Fruit fly (Drosophila melanogaster): ENCODE measurements around the gene CG7376.

Gene CG7376

DNA sequence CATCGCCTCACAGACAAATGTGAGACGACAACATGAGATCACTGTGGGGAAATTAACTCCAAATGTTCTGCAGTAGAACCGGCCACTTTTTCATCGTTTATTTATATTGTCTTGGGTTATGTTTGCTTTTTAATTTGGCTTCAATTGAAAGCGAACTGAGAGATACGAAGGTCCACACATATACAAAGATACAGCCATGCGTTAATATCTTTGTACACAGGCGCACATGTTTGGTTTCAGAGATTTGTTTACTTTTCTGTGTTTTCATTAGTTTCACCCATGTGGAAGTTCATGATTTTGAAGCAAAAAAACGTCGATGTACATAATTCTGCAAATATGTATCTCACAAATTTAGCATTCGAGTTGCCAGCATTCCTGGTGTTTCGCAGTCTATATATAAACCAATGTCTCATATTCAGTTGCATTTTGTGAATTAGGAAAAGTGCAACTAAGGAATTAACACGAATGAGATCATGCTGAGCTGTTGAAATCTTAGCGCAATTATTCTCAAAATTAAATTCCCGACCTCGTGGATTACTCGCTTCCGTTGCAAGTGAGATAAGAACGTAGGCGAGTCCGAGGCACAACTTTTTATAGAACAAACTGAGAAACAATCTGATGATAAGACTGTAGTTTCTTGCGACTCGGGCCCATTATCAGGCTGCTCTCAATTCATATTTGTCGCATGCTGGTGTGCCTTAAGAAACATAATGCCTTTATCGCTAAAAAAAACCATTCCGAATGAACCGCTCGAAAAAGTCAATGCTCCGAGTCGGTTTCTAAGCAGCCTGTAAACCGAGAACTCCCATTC lies 42.1 kb downstream of the CG7376 start (continued):
- peak; percentile 22 for TF ChIP-seq Deaf1 (tag; optimal IDR thresholded peaks at IDR 0.05)
- TF ChIP-seq Ets97D (GFP tag; optimal IDR thresholded peaks at IDR 0.05) = no peak
- peak; percentile 40 for TF ChIP-seq CG4707 (GFP tag; optimal IDR thresholded peaks at IDR 0.05)
- no peak for TF ChIP-seq tll (GFP tag; optimal IDR thresholded peaks at IDR 0.05)
- peak; percentile 67 for TF ChIP-seq CG31365 (tag; optimal IDR thresholded peaks at IDR 0.05)

DNA sequence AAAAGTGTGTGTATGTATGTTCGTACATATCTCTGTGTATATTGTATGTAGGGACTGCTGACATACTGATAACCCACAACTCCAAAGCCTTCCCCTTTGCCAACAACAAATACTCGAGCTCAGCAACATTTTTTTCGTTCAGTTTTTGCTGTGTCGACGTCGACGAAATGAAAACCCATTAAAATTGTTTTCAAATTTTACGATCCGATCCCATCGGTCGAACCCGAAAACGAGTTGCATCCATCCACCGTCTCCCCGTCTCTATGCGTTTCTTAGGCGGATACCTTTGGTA lies 42.7 kb downstream of the CG7376 start:
- TF ChIP-seq CG10366 (GFP tag; IDR thresholded peaks at IDR 0.05) (no peak), lola (GFP tag; optimal IDR thresholded peaks at IDR 0.05) (no peak), stc (GFP tag; IDR thresholded peaks at IDR 0.05) (no peak), jumu (GFP tag; optimal IDR thresholded peaks at IDR 0.05) (no peak), CG16815 (GFP tag; optimal IDR thresholded peaks at IDR 0.05) (no peak), CG11695 (GFP tag; IDR thresholded peaks at IDR 0.05) (no peak), CG13123 (GFP tag; optimal IDR thresholded peaks at IDR 0.05) (no peak), mam (GFP tag; optimal IDR thresholded peaks at IDR 0.05) (no peak), CG31441 (GFP tag; IDR thresholded peaks at IDR 0.05) (no peak), dpn (GFP tag; optimal IDR thresholded peaks at IDR 0.05) (no peak), eyg (GFP tag; optimal IDR thresholded peaks at IDR 0.05) (no peak), prd (optimal IDR thresholded peaks at IDR 0.05) (no peak), prd (GFP tag; IDR thresholded peaks at IDR 0.05) (no peak), cas (GFP tag; IDR thresholded peaks at IDR 0.05) (no peak), CG2199 (GFP tag; IDR thresholded peaks at IDR 0.05) (no peak; the same call in 2 of the 3 replicates), row (GFP tag; IDR thresholded peaks at IDR 0.05) (no peak), Myb (GFP tag; optimal IDR thresholded peaks at IDR 0.05) (no peak), CG9797 (GFP tag; optimal IDR thresholded peaks at IDR 0.05) (no peak), CG12391 (tag; optimal IDR thresholded peaks at IDR 0.05) (no peak), CG12299 (tag; optimal IDR thresholded peaks at IDR 0.05) (no peak), CG15269 (tag; optimal IDR thresholded peaks at IDR 0.05) (no peak), sr (GFP tag; IDR thresholded peaks at IDR 0.05) (no peak), dm (GFP tag; optimal IDR thresholded peaks at IDR 0.05) (no peak), CG1233 (GFP tag; optimal IDR thresholded peaks at IDR 0.05) (no peak), ftz-f1 (GFP tag; optimal IDR thresholded peaks at IDR 0.05) (no peak), Atf6 (GFP tag; IDR thresholded peaks at IDR 0.05) (no peak), Camta (GFP tag; optimal IDR thresholded peaks at IDR 0.05) (no peak), chinmo (GFP tag; IDR thresholded peaks at IDR 0.05; ENCODE audit: partially characterized antibody) (0 out of 4 replicates have a peak, but pooled peaks have one; percentile 18), CG4707 (GFP tag; optimal IDR thresholded peaks at IDR 0.05) (no peak), Jarid2 (GFP tag; optimal IDR thresholded peaks at IDR 0.05) (no peak), bsh (GFP tag; optimal IDR thresholded peaks at IDR 0.05) (no peak), ewg (GFP tag; optimal IDR thresholded peaks at IDR 0.05) (no peak), phol (tag; optimal IDR thresholded peaks at IDR 0.05) (no peak), CG1792 (GFP tag; optimal IDR thresholded peaks at IDR 0.05) (no peak), CG6791 (GFP tag; IDR thresholded peaks at IDR 0.05; ENCODE audit: partially characterized antibody) (peak; percentile 34; the same call in 1 of the 3 replicates), CG10543 (GFP tag; optimal IDR thresholded peaks at IDR 0.05) (peak; percentile 4), CG2712 (tag; optimal IDR thresholded peaks at IDR 0.05) (no peak), CG11247 (GFP tag; IDR thresholded peaks at IDR 0.05) (no peak), CG8478 (optimal IDR thresholded peaks at IDR 0.05) (no peak), ab (GFP tag; optimal IDR thresholded peaks at IDR 0.05) (no peak), ken (GFP tag; IDR thresholded peaks at IDR 0.05) (no peak), CG34422 (GFP tag; IDR thresholded peaks at IDR 0.05) (no peak), CG15479 (GFP tag; optimal IDR thresholded peaks at IDR 0.05) (no peak), CG4360 (GFP tag; IDR thresholded peaks at IDR 0.05) (peak; percentile 33; the same call in 1 of the 2 replicates), Sin3A (optimal IDR thresholded peaks at IDR 0.05) (no peak)
